Fruit fly (Drosophila melanogaster) whole organism, adult: Measurements from ENCODE around the gene Osi23.

Experiments used
- CG12768 ChIP-seq: fragments of 200-800 bp; sonication (Bioruptor generic); optimal IDR thresholded peaks from 2 replicates; lab custom pipeline; 2017; ENCODE audit warnings: missing biosample characterization, missing genetic modification characterization, mild to moderate bottlenecking, moderate library complexity, missing genetic modification reagents
- CG14711 ChIP-seq: fragments of 200-800 bp; sonication (Bioruptor generic); optimal IDR thresholded peaks from 2 replicates; lab custom pipeline; 2018; ENCODE audit warnings: missing biosample characterization, mild to moderate bottlenecking, missing genetic modification characterization, moderate library complexity
- CG5204 ChIP-seq: fragments of 200-800 bp; sonication (Bioruptor generic); optimal IDR thresholded peaks from 2 replicates; lab custom pipeline; 2016; ENCODE audit warnings: missing biosample characterization, missing genetic modification characterization
- Crg-1 ChIP-seq: fragments of 200-800 bp; sonication (Bioruptor generic); optimal IDR thresholded peaks from 2 replicates; lab custom pipeline; 2016; ENCODE audit warnings: missing biosample characterization, missing genetic modification characterization
- cic ChIP-seq: fragments of 200-800 bp; sonication (Bioruptor generic); optimal IDR thresholded peaks from 2 replicates; lab custom pipeline; 2017; ENCODE audit warnings: missing biosample characterization, mild to moderate bottlenecking, missing genetic modification characterization, moderate library complexity
- cnc ChIP-seq, 2 experiments: fragments of >200 bp; optimal IDR thresholded peaks; 2 replicates each; lab custom pipeline; 2017
- pad ChIP-seq: fragments of 200-800 bp; sonication (Bioruptor generic); optimal IDR thresholded peaks from 3 replicates; lab custom pipeline; 2017; ENCODE audit warnings: missing biosample characterization, missing genetic modification characterization, mild to moderate bottlenecking, moderate library complexity, missing genetic modification reagents

DNA sequence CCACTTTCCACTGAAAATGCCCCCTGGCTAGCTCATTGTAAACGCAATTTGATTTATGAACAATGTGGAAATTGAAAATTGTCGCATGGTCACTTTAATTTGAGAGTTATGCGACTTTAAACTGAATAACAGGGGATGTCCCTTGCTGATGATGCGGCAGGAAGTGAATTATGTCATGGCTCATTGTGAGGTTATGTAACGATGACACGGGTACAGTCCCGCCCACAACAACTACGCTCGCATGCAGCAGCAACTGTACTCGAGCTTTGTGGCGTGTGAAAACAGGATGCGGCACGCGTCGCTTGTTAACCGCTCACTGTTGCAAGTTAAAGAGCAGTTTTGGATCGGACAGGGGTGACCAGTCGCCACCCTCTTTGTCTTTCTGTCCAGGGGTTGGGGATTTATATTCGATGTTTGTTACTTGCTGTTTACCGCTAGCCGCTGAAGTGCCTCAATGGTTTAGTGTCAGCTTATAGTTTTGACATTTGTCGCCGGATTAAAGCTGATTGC, 28.0 kb downstream of the Osi23 start:
- TF ChIP-seq cic (GFP tag; lab: Kevin White, UChicago) (no peak), pad (GFP tag; lab: Kevin White, UChicago) (no peak), CG14711 (no peak), cnc (optimal IDR thresholded peaks at IDR 0.05; lab: Kevin White, UChicago) (no peak), Crg-1 (GFP tag; lab: Kevin White, UChicago) (no peak), CG12768 (GFP tag; lab: Kevin White, UChicago) (no peak), CG5204 (no peak)
